Worm (Caenorhabditis elegans) whole organism, late embryonic: ENCODE measurements around the gene C36A4.10.

Source experiments
- C08G9.2 ChIP-seq: sonication (generic microtip); optimal IDR thresholded peaks from 2 replicates; lab custom pipeline; 2016; ENCODE audit warnings: mild to moderate bottlenecking, missing genetic modification characterization, moderate library complexity, missing compliant biosample characterization
- C38D4.7 ChIP-seq: fragments of 200-800 bp; sonication (Bioruptor generic); optimal IDR thresholded peaks from 2 replicates; lab custom pipeline; 2018; ENCODE audit warnings: mild to moderate bottlenecking, missing genetic modification characterization, moderate library complexity, missing compliant biosample characterization
- F13H6.1 ChIP-seq: sonication (generic microtip); optimal IDR thresholded peaks from 2 replicates; lab custom pipeline; 2016; ENCODE audit warnings: missing genetic modification characterization, missing compliant biosample characterization
- K09A11.1 ChIP-seq: sonication (generic microtip); optimal IDR thresholded peaks from 2 replicates; lab custom pipeline; 2017; ENCODE audit warnings: antibody characterized with exemption, mild to moderate bottlenecking, missing genetic modification characterization, missing compliant biosample characterization; ENCODE audit not compliant: insufficient read depth
- T23F11.4 ChIP-seq: fragments of 200-800 bp; sonication (Bioruptor generic); optimal IDR thresholded peaks from 2 replicates; lab custom pipeline; 2018; ENCODE audit warnings: mild to moderate bottlenecking, missing genetic modification characterization, missing compliant biosample characterization
- Y22D7AL.16 ChIP-seq: sonication (generic microtip); optimal IDR thresholded peaks from 2 replicates; lab custom pipeline; 2016; ENCODE audit warnings: missing genetic modification characterization, missing compliant biosample characterization
- ahr-1 ChIP-seq: sonication (generic microtip); optimal IDR thresholded peaks from 2 replicates; lab custom pipeline; 2016; ENCODE audit warnings: missing genetic modification characterization, missing compliant biosample characterization
- ceh-14 ChIP-seq: sonication (generic microtip); optimal IDR thresholded peaks from 2 replicates; lab custom pipeline; 2016; ENCODE audit warnings: missing genotype, missing genetic modification characterization, missing compliant biosample characterization
- ceh-18 ChIP-seq: sonication (generic microtip); optimal IDR thresholded peaks from 2 replicates; lab custom pipeline; 2016; ENCODE audit warnings: missing genetic modification characterization, missing compliant biosample characterization
- ceh-22 ChIP-seq: sonication (generic microtip); optimal IDR thresholded peaks from 2 replicates; lab custom pipeline; 2017; ENCODE audit warnings: missing biosample characterization, missing genetic modification characterization
- ceh-24 ChIP-seq: sonication (generic microtip); optimal IDR thresholded peaks from 2 replicates; lab custom pipeline; 2016; ENCODE audit warnings: mild to moderate bottlenecking, missing genetic modification characterization, missing compliant biosample characterization
- ceh-30 ChIP-seq: fragments of 150-350 bp; optimal IDR thresholded peaks from 2 replicates; lab custom pipeline; 2014; ENCODE audit warnings: missing biosample characterization, missing genetic modification characterization
- ceh-34 ChIP-seq: sonication (generic microtip); optimal IDR thresholded peaks from 2 replicates; lab custom pipeline; 2016; ENCODE audit warnings: mild to moderate bottlenecking, missing genetic modification characterization, missing compliant biosample characterization
- ceh-45 ChIP-seq: fragments of 200-800 bp; sonication (Bioruptor generic); IDR thresholded peaks from 2 replicates; pipeline ENCODE4 v1.3.6; 2022; ENCODE audit warnings: missing genetic modification reagents, missing genetic modification characterization, missing compliant biosample characterization
- ceh-48 ChIP-seq: sonication (generic microtip); optimal IDR thresholded peaks from 2 replicates; lab custom pipeline; 2016; ENCODE audit warnings: missing genetic modification characterization, inconsistent platforms, missing compliant biosample characterization
- ceh-9 ChIP-seq: sonication (generic microtip); optimal IDR thresholded peaks from 2 replicates; lab custom pipeline; 2016; ENCODE audit warnings: mild to moderate bottlenecking, missing genetic modification characterization, inconsistent platforms, missing compliant biosample characterization
- elt-2 ChIP-seq: sonication (generic microtip); optimal IDR thresholded peaks from 2 replicates; lab custom pipeline; 2016; ENCODE audit warnings: missing genetic modification reagents, missing genetic modification characterization, missing compliant biosample characterization
- elt-4 ChIP-seq: sonication (generic microtip); optimal IDR thresholded peaks from 2 replicates; lab custom pipeline; 2016; ENCODE audit warnings: missing genetic modification characterization, missing compliant biosample characterization
- ets-4 ChIP-seq: sonication (generic microtip); optimal IDR thresholded peaks from 2 replicates; lab custom pipeline; 2016; ENCODE audit warnings: missing genetic modification characterization, missing compliant biosample characterization
- eyg-1 ChIP-seq: sonication (generic microtip); optimal IDR thresholded peaks from 2 replicates; lab custom pipeline; 2016; ENCODE audit warnings: missing genotype, missing genetic modification characterization, missing compliant biosample characterization
- fax-1 ChIP-seq: sonication (generic microtip); optimal IDR thresholded peaks from 2 replicates; lab custom pipeline; 2016; ENCODE audit warnings: missing genotype, missing genetic modification characterization, missing compliant biosample characterization
- fkh-10 ChIP-seq: fragments of 150-350 bp; optimal IDR thresholded peaks from 2 replicates; lab custom pipeline; 2014; ENCODE audit warnings: missing biosample characterization, missing genetic modification reagents, missing genetic modification characterization
- fkh-6 ChIP-seq: sonication (generic microtip); optimal IDR thresholded peaks from 2 replicates; lab custom pipeline; 2016; ENCODE audit warnings: missing genetic modification characterization, missing compliant biosample characterization
- hlh-13 ChIP-seq: fragments of 200-800 bp; sonication (Bioruptor generic); optimal IDR thresholded peaks from 2 replicates; lab custom pipeline; 2018; ENCODE audit warnings: mild to moderate bottlenecking, missing genetic modification characterization, missing compliant biosample characterization
- hlh-15 ChIP-seq: sonication (generic microtip); optimal IDR thresholded peaks from 2 replicates; lab custom pipeline; 2016; ENCODE audit warnings: missing genetic modification characterization, missing compliant biosample characterization
- hlh-8 ChIP-seq: sonication (generic microtip); optimal IDR thresholded peaks from 2 replicates; lab custom pipeline; 2016; ENCODE audit warnings: missing genotype, missing genetic modification characterization, missing compliant biosample characterization
- lim-6 ChIP-seq: sonication (generic microtip); optimal IDR thresholded peaks from 2 replicates; lab custom pipeline; 2016; ENCODE audit warnings: missing genetic modification characterization, missing compliant biosample characterization
- lin-11 ChIP-seq: fragments of 200-800 bp; sonication (Bioruptor generic); optimal IDR thresholded peaks from 2 replicates; lab custom pipeline; 2018; ENCODE audit warnings: mild to moderate bottlenecking, missing genetic modification characterization, missing compliant biosample characterization
- mec-3 ChIP-seq: sonication (generic microtip); optimal IDR thresholded peaks from 2 replicates; lab custom pipeline; 2016; ENCODE audit warnings: borderline replicate concordance, missing genetic modification characterization, missing compliant biosample characterization
- nhr-11 ChIP-seq: fragments of 150-350 bp; optimal IDR thresholded peaks from 2 replicates; lab custom pipeline; 2014; ENCODE audit warnings: missing biosample characterization, missing genetic modification characterization
- nhr-232 ChIP-seq: sonication (generic microtip); optimal IDR thresholded peaks from 2 replicates; lab custom pipeline; 2016; ENCODE audit warnings: missing genetic modification characterization, missing compliant biosample characterization
- pat-9 ChIP-seq: fragments of 200-800 bp; sonication (Bioruptor generic); optimal IDR thresholded peaks from 2 replicates; lab custom pipeline; 2018; ENCODE audit warnings: mild to moderate bottlenecking, missing genetic modification characterization, moderate library complexity, missing compliant biosample characterization
- pax-1 ChIP-seq: fragments of 150-350 bp; optimal IDR thresholded peaks from 2 replicates; lab custom pipeline; 2014; ENCODE audit warnings: missing biosample characterization, missing genetic modification characterization
- pha-2 ChIP-seq: sonication (generic microtip); optimal IDR thresholded peaks from 2 replicates; lab custom pipeline; 2017; ENCODE audit warnings: mild to moderate bottlenecking, missing genetic modification characterization, missing compliant biosample characterization
- pqm-1 ChIP-seq: sonication (generic microtip); optimal IDR thresholded peaks from 2 replicates; lab custom pipeline; 2016; ENCODE audit warnings: missing genetic modification characterization, missing compliant biosample characterization
- pros-1 ChIP-seq: fragments of 150-350 bp; optimal IDR thresholded peaks from 2 replicates; lab custom pipeline; 2014; ENCODE audit warnings: missing biosample characterization, missing genetic modification reagents, missing genetic modification characterization
- ref-2 ChIP-seq: sonication (generic microtip); optimal IDR thresholded peaks from 2 replicates; lab custom pipeline; 2016; ENCODE audit warnings: missing genetic modification characterization, missing compliant biosample characterization
- rnt-1 ChIP-seq: sonication (generic microtip); optimal IDR thresholded peaks from 2 replicates; lab custom pipeline; 2016; ENCODE audit warnings: missing genetic modification characterization, missing compliant biosample characterization
- sdc-2 ChIP-seq: sonication (generic microtip); optimal IDR thresholded peaks from 2 replicates; lab custom pipeline; 2016; ENCODE audit warnings: missing genotype, missing genetic modification characterization, missing compliant biosample characterization
- sox-2 ChIP-seq: fragments of 200-800 bp; sonication (Bioruptor generic); IDR thresholded peaks from 2 replicates; pipeline ENCODE4 v1.3.6; 2022; ENCODE audit warnings: missing genetic modification reagents, missing genetic modification characterization, missing compliant biosample characterization
- sox-4 ChIP-seq: sonication (generic microtip); optimal IDR thresholded peaks from 2 replicates; lab custom pipeline; 2017; ENCODE audit warnings: mild to moderate bottlenecking, missing genetic modification characterization, inconsistent platforms, missing compliant biosample characterization
- syd-9 ChIP-seq: sonication (generic microtip); optimal IDR thresholded peaks from 2 replicates; lab custom pipeline; 2016; ENCODE audit warnings: mild to moderate bottlenecking, missing genetic modification characterization, moderate library complexity, missing compliant biosample characterization
- tbx-2 ChIP-seq: sonication (generic microtip); optimal IDR thresholded peaks from 2 replicates; lab custom pipeline; 2016; ENCODE audit warnings: missing genetic modification characterization, missing compliant biosample characterization
- unc-3 ChIP-seq, 2 experiments: fragments of 200-800 bp in 1 of 2; sonication (Bioruptor generic) in 1 of 2; sonication (generic microtip) in 1 of 2; conservative IDR thresholded peaks in 1 of 2; optimal IDR thresholded peaks in 1 of 2; 2 replicates each; pipeline versions ENCODE4 v1.3.6 to Lab custom; 2016 to 2022; ENCODE audit warnings: missing compliant biosample characterization in 2 of 2, missing genetic modification characterization in 2 of 2, missing genetic modification reagents in 1 of 2
- unc-42 ChIP-seq: sonication (generic microtip); optimal IDR thresholded peaks from 2 replicates; lab custom pipeline; 2016; ENCODE audit warnings: missing genotype, missing genetic modification characterization, missing compliant biosample characterization
- unc-55 ChIP-seq: sonication (generic microtip); optimal IDR thresholded peaks from 2 replicates; lab custom pipeline; 2017; ENCODE audit warnings: missing biosample characterization, missing genetic modification reagents, missing genetic modification characterization
- zip-5 ChIP-seq: sonication (generic microtip); optimal IDR thresholded peaks from 2 replicates; lab custom pipeline; 2016; ENCODE audit warnings: missing genetic modification characterization, missing compliant biosample characterization
- ztf-16 ChIP-seq: sonication (generic microtip); optimal IDR thresholded peaks from 2 replicates; lab custom pipeline; 2017; ENCODE audit warnings: missing genetic modification characterization, missing compliant biosample characterization

Gene C36A4.10

DNA sequence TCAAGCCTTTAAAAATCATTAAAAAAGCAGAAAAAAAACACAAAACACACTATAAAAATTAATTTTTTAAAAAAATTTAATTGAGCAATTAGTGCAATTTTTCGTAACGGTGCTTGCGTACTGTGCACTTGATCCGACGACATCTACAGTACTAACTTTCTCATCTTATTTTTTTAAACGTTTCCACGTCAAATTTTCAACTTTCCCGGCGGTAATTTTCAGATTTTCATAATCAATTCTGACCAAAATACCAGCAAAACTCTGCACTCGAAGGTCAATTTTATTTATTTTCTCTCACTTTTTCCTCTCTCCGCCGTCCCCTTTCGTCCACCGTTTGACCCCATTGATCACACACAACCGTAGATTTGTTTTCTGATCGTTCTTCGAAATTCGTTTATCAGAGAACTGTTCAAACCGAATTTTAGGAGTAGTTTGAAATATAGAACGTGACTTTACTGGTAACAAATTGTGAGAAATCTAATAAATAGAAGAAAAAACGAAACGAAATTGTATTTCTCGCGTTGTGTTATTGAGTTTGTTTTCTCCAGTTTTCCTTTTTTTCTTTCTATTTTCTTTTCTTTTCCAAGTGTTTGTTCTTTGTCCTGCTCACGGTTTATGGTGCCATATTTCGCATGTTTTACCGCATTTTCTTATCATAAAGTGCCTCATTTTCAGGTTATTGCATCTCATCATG is 32.7 kb upstream of the C36A4.10 start, which contains the start of gene acs-19:
Gene acs-19 (plus strand): TSS at position 676 of the 694 bp plus-strand sequence.
- TF ChIP-seq C08G9.2 (tag; lab: Kevin White, UChicago): no peak
- peak; percentile 83 for TF ChIP-seq unc-42
- no peak for TF ChIP-seq K09A11.1 (tag; lab: Kevin White, UChicago)
- TF ChIP-seq ceh-9 (tag; lab: Kevin White, UChicago): no peak
- no peak for TF ChIP-seq pqm-1 (tag; lab: Kevin White, UChicago)
- TF ChIP-seq pax-1 (tag; lab: Kevin White, UChicago): no peak
- no peak for TF ChIP-seq sox-2 (GFP tag; lab: Robert Waterston, UW)
- TF ChIP-seq ceh-45 (GFP tag; lab: Robert Waterston, UW): no peak

DNA sequence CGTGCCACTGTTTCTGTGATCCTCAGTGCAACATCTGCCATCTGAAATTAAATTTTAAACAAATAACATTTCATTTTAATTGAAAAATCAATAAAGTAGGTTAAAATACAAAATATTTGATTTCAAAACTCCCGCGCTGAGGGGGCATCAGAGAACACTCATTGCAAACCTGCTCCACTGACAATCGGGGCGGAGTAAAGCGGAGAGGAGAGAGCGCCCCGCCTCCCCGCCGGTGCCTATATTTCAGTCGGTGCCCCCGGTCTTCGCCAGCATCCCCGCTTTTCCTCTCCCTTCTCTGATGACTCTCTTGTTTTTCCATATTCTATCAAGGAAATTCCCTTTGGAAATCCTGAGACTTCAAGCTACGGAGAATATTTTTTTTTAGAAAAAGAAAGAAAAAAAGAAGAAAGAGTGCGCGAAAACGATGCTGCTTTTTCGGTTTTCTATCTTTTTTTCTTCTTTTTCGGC is 31.7 kb upstream of the C36A4.10 start, which contains the start of gene brc-1:
Gene brc-1 (minus strand): TSS at position 51 of the 468 bp plus-strand sequence.
- TF ChIP-seq nhr-11 (tag; lab: Kevin White, UChicago): no peak
- TF ChIP-seq ceh-18 (tag; lab: Kevin White, UChicago): peak; percentile 85
- TF ChIP-seq ceh-30 (tag; lab: Kevin White, UChicago): peak; percentile 38
- peak; percentile 11 for TF ChIP-seq hlh-15 (tag; lab: Kevin White, UChicago)
- TF ChIP-seq hlh-8 (tag; lab: Kevin White, UChicago): no peak
- peak; percentile 57; the same call in 1 of the 2 replicates for TF ChIP-seq unc-3 (GFP tag; conservative IDR thresholded peaks at IDR 0.05; lab: Robert Waterston, UW)
- peak; percentile 60 for TF ChIP-seq unc-3 (tag; optimal IDR thresholded peaks at IDR 0.05; lab: Kevin White, UChicago)
- TF ChIP-seq sdc-2 (tag; lab: Kevin White, UChicago): peak; percentile 10
- TF ChIP-seq ceh-24 (tag; lab: Kevin White, UChicago): no peak
- no peak for TF ChIP-seq fkh-6 (tag; lab: Kevin White, UChicago)
- TF ChIP-seq ets-4: no peak
- TF ChIP-seq T23F11.4: peak; percentile 28
- TF ChIP-seq Y22D7AL.16 (tag; lab: Kevin White, UChicago): no peak
- TF ChIP-seq C38D4.7 (GFP tag; lab: Kevin White, UChicago): no peak
- TF ChIP-seq hlh-13 (GFP tag; lab: Kevin White, UChicago): no peak
- TF ChIP-seq pqm-1 (tag; lab: Kevin White, UChicago): no peak
- peak; percentile 68 for TF ChIP-seq tbx-2
- TF ChIP-seq nhr-232 (tag; lab: Kevin White, UChicago): no peak
- no peak for TF ChIP-seq ahr-1
- TF ChIP-seq unc-42: peak; percentile 82
- TF ChIP-seq rnt-1: peak; percentile 44
- TF ChIP-seq ref-2 (tag; lab: Kevin White, UChicago): peak; percentile 54
- no peak for TF ChIP-seq elt-4
- peak; percentile 54 for TF ChIP-seq ceh-14 (tag; lab: Kevin White, UChicago)
- no peak for TF ChIP-seq lin-11 (tag; lab: Kevin White, UChicago)
- no peak for TF ChIP-seq ceh-9 (tag; lab: Kevin White, UChicago)
- no peak for TF ChIP-seq ceh-45 (GFP tag; lab: Robert Waterston, UW)
- peak; percentile 17 for TF ChIP-seq elt-2 (tag; lab: Kevin White, UChicago)
- TF ChIP-seq pros-1 (tag; lab: Kevin White, UChicago): peak; percentile 77
- no peak for TF ChIP-seq ceh-22
- no peak for TF ChIP-seq lim-6 (tag; lab: Kevin White, UChicago)
- TF ChIP-seq eyg-1: no peak
- TF ChIP-seq ceh-34: peak; percentile 77
- peak; percentile 65 for TF ChIP-seq pax-1 (tag; lab: Kevin White, UChicago)
- TF ChIP-seq ztf-16 (tag; lab: Kevin White, UChicago): peak; percentile 57
- peak; percentile 8 for TF ChIP-seq pat-9 (tag; lab: Kevin White, UChicago)
- no peak for TF ChIP-seq pha-2 (tag; lab: Kevin White, UChicago)
- TF ChIP-seq ceh-48: peak; percentile 49
- peak; percentile 31 for TF ChIP-seq sox-4 (tag; lab: Kevin White, UChicago)
- TF ChIP-seq fkh-10 (GFP tag; lab: Kevin White, UChicago): peak; percentile 13
- no peak for TF ChIP-seq fax-1 (tag; lab: Kevin White, UChicago)
- no peak for TF ChIP-seq syd-9 (tag; lab: Kevin White, UChicago)
- no peak for TF ChIP-seq C08G9.2 (tag; lab: Kevin White, UChicago)
- no peak for TF ChIP-seq mec-3 (tag; lab: Kevin White, UChicago)
- peak; percentile 21 for TF ChIP-seq unc-55 (GFP tag; lab: Kevin White, UChicago)
- no peak for TF ChIP-seq F13H6.1
- no peak for TF ChIP-seq zip-5 (tag; lab: Kevin White, UChicago)
